Fruit fly (Drosophila melanogaster) whole organism, embryonic: Measurements from ENCODE around the gene CG34293.

Experiments used
- CG5180 ChIP-seq: fragments of 200-800 bp; sonication (Bioruptor generic); optimal IDR thresholded peaks from 3 replicates; lab custom pipeline; 2017; ENCODE audit warnings: missing biosample characterization, missing genetic modification characterization, mild to moderate bottlenecking, moderate library complexity, missing genetic modification reagents
- CG5245 ChIP-seq: fragments of 200-800 bp; sonication (Bioruptor generic); optimal IDR thresholded peaks from 3 replicates; lab custom pipeline; 2016; ENCODE audit warnings: missing biosample characterization, missing genetic modification characterization
- GATAe ChIP-seq: fragments of 200-800 bp; sonication (Bioruptor generic); conservative IDR thresholded peaks from 2 replicates; pipeline ENCODE4 v1.3.6; 2022; ENCODE audit warnings: missing biosample characterization, missing genetic modification characterization
- Hand ChIP-seq: fragments of 200-800 bp; sonication (Bioruptor generic); optimal IDR thresholded peaks from 2 replicates; lab custom pipeline; 2017; ENCODE audit warnings: mild to moderate bottlenecking, missing biosample characterization, missing genetic modification reagents, missing genetic modification characterization
- Hr39 ChIP-seq: fragments of >200 bp; optimal IDR thresholded peaks from 2 replicates; lab custom pipeline; 2017
- bsh ChIP-seq, 2 experiments: fragments of 200-800 bp; sonication (Bioruptor generic); optimal IDR thresholded peaks; 2 replicates each; lab custom pipeline; 2017 to 2018; ENCODE audit warnings: mild to moderate bottlenecking in 2 of 2, missing biosample characterization in 2 of 2, missing genetic modification characterization in 2 of 2, moderate library complexity in 1 of 2
- lbe ChIP-seq: fragments of 200-800 bp; sonication (Bioruptor generic); optimal IDR thresholded peaks from 2 replicates; lab custom pipeline; 2016; ENCODE audit warnings: missing biosample characterization, mild to moderate bottlenecking, missing genetic modification characterization
- maf-S ChIP-seq: fragments of 200-800 bp; sonication (Bioruptor generic); optimal IDR thresholded peaks from 2 replicates; lab custom pipeline; 2016; ENCODE audit warnings: missing biosample characterization, missing genetic modification characterization

- TF ChIP-seq maf-S (GFP tag; lab: Kevin White, UChicago), result no peak
- no peak for TF ChIP-seq lbe (GFP tag; lab: Kevin White, UChicago)
- TF ChIP-seq CG5180 (GFP tag; lab: Kevin White, UChicago), result no peak
- TF ChIP-seq Hr39 (lab: Kevin White, UChicago), result no peak
- TF ChIP-seq Hand (GFP tag; lab: Kevin White, UChicago), result no peak
- no peak for TF ChIP-seq CG5245 (GFP tag; lab: Kevin White, UChicago)
- no peak for TF ChIP-seq bsh (GFP tag; optimal IDR thresholded peaks at IDR 0.05; lab: Kevin White, UChicago)
- TF ChIP-seq GATAe, result no peak
Observed at dm6 chr3R:27198883-27199780, 33.8 kb upstream of the CG34293 start.
